Worm (Caenorhabditis elegans): Measurements from ENCODE around the gene cutl-18.
"Not testable (repeated sequence)": the region's sequence is repeated elsewhere in the genome, so short reads cannot be mapped to it uniquely, and the experiment has no call there.

cutl-18 gene

ce11 chrV:11292682-11293081, 24.0 kb downstream of the cutl-18 start:
- TF ChIP-seq nhr-76 (tag; optimal IDR thresholded peaks at IDR 0.05) (no peak), nhr-71 (tag; optimal IDR thresholded peaks at IDR 0.05) (no peak), blmp-1 (tag; optimal IDR thresholded peaks at IDR 0.05) (no peak), C16A3.4 (tag; optimal IDR thresholded peaks at IDR 0.05) (no peak), ets-5 (GFP tag; IDR thresholded peaks at IDR 0.05) (no peak), xbp-1 (tag; optimal IDR thresholded peaks at IDR 0.05) (no peak), ztf-11 (tag; optimal IDR thresholded peaks at IDR 0.05) (no peak), tbx-2 (tag; optimal IDR thresholded peaks at IDR 0.05) (no peak), irx-1 (tag; optimal IDR thresholded peaks at IDR 0.05) (no peak), lin-13 (GFP tag; optimal IDR thresholded peaks at IDR 0.05) (no peak), vab-15 (tag; optimal IDR thresholded peaks at IDR 0.05) (no peak), ama-1 (optimal IDR thresholded peaks at IDR 0.05) (no peak), skn-1 (tag; optimal IDR thresholded peaks at IDR 0.05) (no peak), ceh-90 (tag; optimal IDR thresholded peaks at IDR 0.05) (no peak), sptf-1 (tag; optimal IDR thresholded peaks at IDR 0.05) (no peak), sup-37 (GFP tag; optimal IDR thresholded peaks at IDR 0.05) (no peak), ceh-82 (tag; optimal IDR thresholded peaks at IDR 0.05) (no peak), zag-1 (tag; optimal IDR thresholded peaks at IDR 0.05) (no peak), efl-3 (GFP tag; optimal IDR thresholded peaks at IDR 0.05) (no peak)

- TF ChIP-seq nhr-20 (tag; optimal IDR thresholded peaks at IDR 0.05) (no peak), efl-1 (optimal IDR thresholded peaks at IDR 0.05) (no peak), efl-1 (GFP tag; optimal IDR thresholded peaks at IDR 0.05 in 1 of 2) (no peak)
These were observed 25.8 kb downstream of the cutl-18 start, which contains the start of gene C03E10.1 for ce11 chrV:11290888-11291287. C03E10.1 (plus strand) TSS chrV:11291188.

ce11 chrV:11286114-11286513, 30.6 kb downstream of the cutl-18 start, which contains the start of gene C03E10.3:
C03E10.3 (plus strand) TSS chrV:11286414.
- not testable (repeated sequence) for TF ChIP-seq efl-1 (optimal IDR thresholded peaks at IDR 0.05)
- peak in 1 of 2 experiments; percentile 40 for TF ChIP-seq efl-1 (GFP tag; optimal IDR thresholded peaks at IDR 0.05 in 1 of 2)

- TF ChIP-seq nhr-76 (tag; optimal IDR thresholded peaks at IDR 0.05) (no peak), pax-3 (tag; optimal IDR thresholded peaks at IDR 0.05) (no peak), lin-15B (tag; optimal IDR thresholded peaks at IDR 0.05) (no peak), nhr-19 (GFP tag; conservative IDR thresholded peaks at IDR 0.05) (no peak), C16A3.4 (tag; optimal IDR thresholded peaks at IDR 0.05) (no peak)
These were observed 34.4 kb downstream of the cutl-18 start, which contains the start of gene gly-20 for ce11 chrV:11282272-11282671. gly-20 (plus strand) TSS chrV:11282572.

ce11 chrV:11281414-11282209, 35.1 kb downstream of the cutl-18 start:
- TF ChIP-seq aha-1 (tag; optimal IDR thresholded peaks at IDR 0.05): no peak
- TF ChIP-seq grh-1 (GFP tag; IDR thresholded peaks at IDR 0.05): no peak
- TF ChIP-seq tbx-2 (tag; optimal IDR thresholded peaks at IDR 0.05): no peak
- peak; percentile 78 for TF ChIP-seq lin-14 (GFP tag; optimal IDR thresholded peaks at IDR 0.05)
- TF ChIP-seq lir-3 (tag; optimal IDR thresholded peaks at IDR 0.05; ENCODE audit: poor library complexity): no peak
- no peak for TF ChIP-seq egl-13 (tag; optimal IDR thresholded peaks at IDR 0.05)
- TF ChIP-seq jun-1 (tag; optimal IDR thresholded peaks at IDR 0.05): no peak
- TF ChIP-seq ces-1 (GFP tag; optimal IDR thresholded peaks at IDR 0.05): no peak
- no peak for TF ChIP-seq tlp-1 (tag; optimal IDR thresholded peaks at IDR 0.05)
- TF ChIP-seq sox-4 (tag; optimal IDR thresholded peaks at IDR 0.05): no peak
- no peak for TF ChIP-seq nhr-77 (tag; optimal IDR thresholded peaks at IDR 0.05)
- TF ChIP-seq lin-13 (GFP tag; optimal IDR thresholded peaks at IDR 0.05): no peak
- no peak for TF ChIP-seq ama-1 (optimal IDR thresholded peaks at IDR 0.05)
- no peak for TF ChIP-seq nhr-90 (tag; optimal IDR thresholded peaks at IDR 0.05; ENCODE audit: poor library complexity)
- peak; percentile 5 for TF ChIP-seq unc-130 (tag; optimal IDR thresholded peaks at IDR 0.05)
- TF ChIP-seq nhr-11 (tag; optimal IDR thresholded peaks at IDR 0.05): no peak
- peak; percentile 62 for TF ChIP-seq nhr-20 (tag; optimal IDR thresholded peaks at IDR 0.05)
- TF ChIP-seq lin-39 (tag; optimal IDR thresholded peaks at IDR 0.05): no peak
- TF ChIP-seq pqm-1 (tag; optimal IDR thresholded peaks at IDR 0.05): no peak
- TF ChIP-seq hlh-17 (GFP tag; optimal IDR thresholded peaks at IDR 0.05; ENCODE audit: borderline replicate concordance): no peak
- TF ChIP-seq nhr-19 (GFP tag; conservative IDR thresholded peaks at IDR 0.05): no peak
- TF ChIP-seq mep-1 (tag; optimal IDR thresholded peaks at IDR 0.05): peak; percentile 66
- no peak for TF ChIP-seq fos-1 (tag; optimal IDR thresholded peaks at IDR 0.05)
- no peak for TF ChIP-seq F16B12.6 (tag; optimal IDR thresholded peaks at IDR 0.05)
- no peak for TF ChIP-seq skn-1 (tag; optimal IDR thresholded peaks at IDR 0.05)
- TF ChIP-seq unc-30 (tag; optimal IDR thresholded peaks at IDR 0.05): no peak
